Worm (Caenorhabditis elegans) whole organism, mixed stage, embryonic: Measurements from ENCODE around the gene T24B8.7.

Experiments used
- bed-3 ChIP-seq: fragments of 200-800 bp; sonication (Bioruptor generic); optimal IDR thresholded peaks from 3 replicates; lab custom pipeline; 2018; ENCODE audit warnings: mild to moderate bottlenecking, missing genetic modification characterization, moderate library complexity, missing compliant biosample characterization
- drap-1 ChIP-seq: fragments of 200-800 bp; sonication (Bioruptor generic); optimal IDR thresholded peaks from 3 replicates; lab custom pipeline; 2018; ENCODE audit warnings: mild to moderate bottlenecking, missing genetic modification characterization, missing compliant biosample characterization
- elt-3 ChIP-seq: fragments of 150-350 bp; optimal IDR thresholded peaks from 2 replicates; lab custom pipeline; 2014; ENCODE audit warnings: missing biosample characterization, missing genetic modification characterization
- flh-1 ChIP-seq: fragments of 200-800 bp; sonication (Bioruptor generic); optimal IDR thresholded peaks from 2 replicates; lab custom pipeline; 2018; ENCODE audit warnings: mild to moderate bottlenecking, missing genetic modification characterization, moderate library complexity, missing compliant biosample characterization
- lsy-2 ChIP-seq: fragments of 150-350 bp; optimal IDR thresholded peaks from 2 replicates; lab custom pipeline; 2014; ENCODE audit warnings: missing biosample characterization, missing genetic modification characterization
- nhr-76 ChIP-seq: sonication (generic microtip); optimal IDR thresholded peaks from 2 replicates; lab custom pipeline; 2017; ENCODE audit warnings: missing biosample characterization, missing genetic modification characterization
- snpc-4 ChIP-seq: fragments of 150-350 bp; optimal IDR thresholded peaks from 2 replicates; lab custom pipeline; 2014; ENCODE audit warnings: missing biosample characterization, missing genetic modification characterization
- unc-62 ChIP-seq: fragments of 150-350 bp; optimal IDR thresholded peaks from 2 replicates; lab custom pipeline; 2014; ENCODE audit warnings: missing biosample characterization, missing genetic modification reagents, missing genetic modification characterization
- ztf-11 ChIP-seq: fragments of 150-350 bp; optimal IDR thresholded peaks from 2 replicates; lab custom pipeline; 2014; ENCODE audit warnings: missing biosample characterization, missing genetic modification characterization

ce11 chrII:9094247-9094790 is 40.9 kb upstream of the T24B8.7 start:
- TF ChIP-seq elt-3 (no peak), ztf-11 (tag; lab: Kevin White, UChicago) (no peak), nhr-76 (tag; lab: Kevin White, UChicago) (no peak), flh-1 (GFP tag; lab: Kevin White, UChicago) (no peak), lsy-2 (tag; lab: Kevin White, UChicago) (no peak), snpc-4 (tag; lab: Kevin White, UChicago) (no peak), unc-62 (GFP tag; lab: Kevin White, UChicago) (no peak), drap-1 (no peak), bed-3 (GFP tag; lab: Kevin White, UChicago) (no peak)
